Worm (Caenorhabditis elegans) whole organism, midembryonic: Measurements from ENCODE around the gene F32D1.3.

Experiments
- T22C8.4 ChIP-seq: fragments of 200-800 bp; sonication (Bioruptor generic); IDR thresholded peaks from 2 replicates; pipeline ENCODE4 v1.3.6; 2022; ENCODE audit warnings: missing genetic modification characterization, missing compliant biosample characterization
- cog-1 ChIP-seq: sonication (generic microtip); optimal IDR thresholded peaks from 2 replicates; lab custom pipeline; 2016; ENCODE audit warnings: missing genetic modification characterization, missing compliant biosample characterization
- flt-1 ChIP-seq: fragments of 200-800 bp; sonication (Bioruptor generic); IDR thresholded peaks from 2 replicates; pipeline ENCODE4 v1.3.6; 2022; ENCODE audit warnings: missing genetic modification characterization, missing compliant biosample characterization
- klf-2 ChIP-seq: fragments of 200-800 bp; sonication (Bioruptor generic); conservative IDR thresholded peaks from 2 replicates; pipeline ENCODE4 v1.3.6; 2022; ENCODE audit warnings: missing genetic modification reagents, missing genetic modification characterization, missing compliant biosample characterization
- tab-1 ChIP-seq: fragments of 200-800 bp; sonication (Bioruptor generic); IDR thresholded peaks from 2 replicates; pipeline ENCODE4 v1.3.6; 2022; ENCODE audit warnings: missing genetic modification characterization, missing compliant biosample characterization
- ztf-29 ChIP-seq: fragments of 200-800 bp; sonication (Bioruptor generic); IDR thresholded peaks from 2 replicates; pipeline ENCODE4 v1.3.6; 2022; ENCODE audit warnings: missing genetic modification reagents, missing genetic modification characterization, missing compliant biosample characterization

ce11 chrV:4339479-4339878, 21.9 kb downstream of the F32D1.3 start:
- TF ChIP-seq cog-1 (tag; lab: Kevin White, UChicago), result no peak
- no peak for TF ChIP-seq T22C8.4 (GFP tag; lab: Robert Waterston, UW)
- TF ChIP-seq klf-2, result no peak
- TF ChIP-seq ztf-29 (GFP tag; lab: Robert Waterston, UW), result no peak
- TF ChIP-seq flt-1 (GFP tag; lab: Robert Waterston, UW), result no peak
- no peak for TF ChIP-seq tab-1 (GFP tag; lab: Robert Waterston, UW)
